Worm (Caenorhabditis elegans) whole organism, late embryonic: ENCODE data around the gene T05H10.4.

Experiments used
- F13H6.1 ChIP-seq: sonication (generic microtip); optimal IDR thresholded peaks from 2 replicates; lab custom pipeline; 2016; ENCODE audit warnings: missing genetic modification characterization, missing compliant biosample characterization
- ceh-31 ChIP-seq: sonication (generic microtip); optimal IDR thresholded peaks from 2 replicates; lab custom pipeline; 2016; ENCODE audit warnings: missing genetic modification characterization, missing compliant biosample characterization
- dmd-4 ChIP-seq: sonication (generic microtip); optimal IDR thresholded peaks from 2 replicates; lab custom pipeline; 2016; ENCODE audit warnings: borderline replicate concordance, missing genetic modification characterization, missing compliant biosample characterization
- elt-2 ChIP-seq: sonication (generic microtip); optimal IDR thresholded peaks from 2 replicates; lab custom pipeline; 2016; ENCODE audit warnings: missing genetic modification reagents, missing genetic modification characterization, missing compliant biosample characterization
- eyg-1 ChIP-seq: sonication (generic microtip); optimal IDR thresholded peaks from 2 replicates; lab custom pipeline; 2016; ENCODE audit warnings: missing genotype, missing genetic modification characterization, missing compliant biosample characterization
- fkh-10 ChIP-seq: fragments of 150-350 bp; optimal IDR thresholded peaks from 2 replicates; lab custom pipeline; 2014; ENCODE audit warnings: missing biosample characterization, missing genetic modification reagents, missing genetic modification characterization
- fkh-6 ChIP-seq: sonication (generic microtip); optimal IDR thresholded peaks from 2 replicates; lab custom pipeline; 2016; ENCODE audit warnings: missing genetic modification characterization, missing compliant biosample characterization
- odd-2 ChIP-seq: sonication (generic microtip); optimal IDR thresholded peaks from 2 replicates; lab custom pipeline; 2017; ENCODE audit warnings: antibody characterized with exemption, mild to moderate bottlenecking, missing genetic modification characterization, missing compliant biosample characterization
- pag-3 ChIP-seq: sonication (generic microtip); optimal IDR thresholded peaks from 2 replicates; lab custom pipeline; 2016; ENCODE audit warnings: missing compliant biosample characterization, missing genetic modification characterization, borderline replicate concordance
- sdc-2 ChIP-seq: sonication (generic microtip); optimal IDR thresholded peaks from 2 replicates; lab custom pipeline; 2016; ENCODE audit warnings: missing genotype, missing genetic modification characterization, missing compliant biosample characterization
- tbx-2 ChIP-seq: sonication (generic microtip); optimal IDR thresholded peaks from 2 replicates; lab custom pipeline; 2016; ENCODE audit warnings: missing genetic modification characterization, missing compliant biosample characterization

ce11 chrII:8020580-8021044, 32.3 kb upstream of the T05H10.4 start:
- no peak for TF ChIP-seq sdc-2 (tag; lab: Kevin White, UChicago)
- TF ChIP-seq odd-2: no peak
- no peak for TF ChIP-seq eyg-1 (tag; lab: Kevin White, UChicago)
- no peak for TF ChIP-seq pag-3 (tag; lab: Kevin White, UChicago)
- no peak for TF ChIP-seq elt-2 (tag; lab: Kevin White, UChicago)
- TF ChIP-seq ceh-31: no peak
- TF ChIP-seq F13H6.1 (tag; lab: Kevin White, UChicago): no peak
- TF ChIP-seq tbx-2 (tag; lab: Kevin White, UChicago): no peak
- no peak for TF ChIP-seq fkh-6
- no peak for TF ChIP-seq fkh-10 (GFP tag; lab: Kevin White, UChicago)
- TF ChIP-seq dmd-4 (tag; lab: Kevin White, UChicago): no peak
